Worm (Caenorhabditis elegans): ENCODE data around the gene ubl-1.

The ubl-1 gene

ce11 chrIII:3037346-3037745 lies 30.8 kb upstream of the ubl-1 start (continued):
- TF ChIP-seq R02D3.7 (tag; optimal IDR thresholded peaks at IDR 0.05) (no peak), zip-2 (tag; optimal IDR thresholded peaks at IDR 0.05) (no peak), nhr-28 (tag; optimal IDR thresholded peaks at IDR 0.05) (peak; percentile 84), tag-97 (GFP tag; IDR thresholded peaks at IDR 0.05) (no peak), lir-3 (tag; optimal IDR thresholded peaks at IDR 0.05) (no peak), Y5F2A.4 (GFP tag; optimal IDR thresholded peaks at IDR 0.05) (no peak), fkh-10 (GFP tag; optimal IDR thresholded peaks at IDR 0.05) (no peak), dmd-8 (GFP tag; IDR thresholded peaks at IDR 0.05) (no peak), ztf-7 (tag; optimal IDR thresholded peaks at IDR 0.05) (no peak), ceh-82 (tag; optimal IDR thresholded peaks at IDR 0.05) (no peak), ctbp-1 (GFP tag; IDR thresholded peaks at IDR 0.05) (no peak), lin-1 (GFP tag; IDR thresholded peaks at IDR 0.05) (no peak), aha-1 (tag) (peak; percentile 98), F49E8.2 (tag; optimal IDR thresholded peaks at IDR 0.05; ENCODE audit: borderline replicate concordance) (no peak), nhr-102 (tag; optimal IDR thresholded peaks at IDR 0.05) (no peak), dmd-9 (GFP tag; IDR thresholded peaks at IDR 0.05) (no peak), mdl-1 (tag; optimal IDR thresholded peaks at IDR 0.05) (peak; percentile 33 to 91), unc-39 (tag; optimal IDR thresholded peaks at IDR 0.05) (no peak), nhr-237 (tag; optimal IDR thresholded peaks at IDR 0.05) (no peak), unc-130 (GFP tag; optimal IDR thresholded peaks at IDR 0.05) (no peak), nhr-111 (GFP tag; optimal IDR thresholded peaks at IDR 0.05) (no peak), F10B5.3 (tag; optimal IDR thresholded peaks at IDR 0.05) (no peak), set-16 (GFP tag; IDR thresholded peaks at IDR 0.05) (peak; percentile 58), spr-3 (GFP tag; optimal IDR thresholded peaks at IDR 0.05) (no peak), ceh-62 (tag; optimal IDR thresholded peaks at IDR 0.05) (no peak), nhr-11 (tag; optimal IDR thresholded peaks at IDR 0.05) (peak; percentile 55), sdz-12 (GFP tag; optimal IDR thresholded peaks at IDR 0.05) (no peak), mep-1 (tag; optimal IDR thresholded peaks at IDR 0.05) (peak; percentile 81), hlh-11 (tag; optimal IDR thresholded peaks at IDR 0.05) (peak; percentile 78), nhr-41 (GFP tag; IDR thresholded peaks at IDR 0.05) (no peak), hlh-30 (tag; optimal IDR thresholded peaks at IDR 0.05; ENCODE audit: insufficient read depth) (peak; percentile 95), daf-16 (GFP tag; optimal IDR thresholded peaks at IDR 0.05) (no peak), daf-16 (tag; optimal IDR thresholded peaks at IDR 0.05) (peak; percentile 65), dve-1 (tag; optimal IDR thresholded peaks at IDR 0.05; ENCODE audit: insufficient read depth) (peak; percentile 45), F26F4.8 (GFP tag; conservative IDR thresholded peaks at IDR 0.05) (no peak), aly-2 (tag; optimal IDR thresholded peaks at IDR 0.05) (no peak), F44E2.7 (GFP tag; IDR thresholded peaks at IDR 0.05) (no peak), lim-7 (GFP tag; IDR thresholded peaks at IDR 0.05) (no peak), nhr-25 (tag; optimal IDR thresholded peaks at IDR 0.05; ENCODE audit: borderline replicate concordance, insufficient read depth) (peak; percentile 55), nhr-48 (tag; optimal IDR thresholded peaks at IDR 0.05) (no peak), T20F7.1 (GFP tag; optimal IDR thresholded peaks at IDR 0.05) (no peak), lin-39 (tag; optimal IDR thresholded peaks at IDR 0.05) (no peak), mxl-3 (GFP tag; optimal IDR thresholded peaks at IDR 0.05) (peak; percentile 52), ces-1 (GFP tag; optimal IDR thresholded peaks at IDR 0.05) (no peak), tra-1 (GFP tag; IDR thresholded peaks at IDR 0.05) (no peak), F37D6.2 (tag; optimal IDR thresholded peaks at IDR 0.05) (no peak), skn-1 (tag; optimal IDR thresholded peaks at IDR 0.05) (no peak), lsy-2 (tag; optimal IDR thresholded peaks at IDR 0.05) (peak in 1 of 2 experiments; percentile 67), hmg-1.1 (GFP tag; IDR thresholded peaks at IDR 0.05) (no peak), egl-27 (tag; optimal IDR thresholded peaks at IDR 0.05) (no peak), cey-2 (tag; optimal IDR thresholded peaks at IDR 0.05; ENCODE audit: borderline replicate concordance, insufficient read depth) (no peak), snpc-1.2 (GFP tag; IDR thresholded peaks at IDR 0.05) (no peak), nhr-77 (tag; optimal IDR thresholded peaks at IDR 0.05) (peak; percentile 56)

Data from whole organism, L4 larva.